Worm (Caenorhabditis elegans) whole organism, L2 larva: ENCODE measurements around the gene D1014.13.

Source experiments
- aly-2 ChIP-seq: fragments of 150-350 bp; optimal IDR thresholded peaks from 2 replicates; lab custom pipeline; 2014; ENCODE audit warnings: missing biosample characterization, missing genetic modification characterization
- ama-1 ChIP-seq: fragments of 150-350 bp; optimal IDR thresholded peaks from 2 replicates; lab custom pipeline; 2018; ENCODE audit warnings: inconsistent platforms
- blmp-1 ChIP-seq: sonication (generic microtip); optimal IDR thresholded peaks from 2 replicates; lab custom pipeline; 2017; ENCODE audit warnings: missing genetic modification characterization, mild to moderate bottlenecking, missing compliant biosample characterization, antibody characterized with exemption, moderate library complexity; ENCODE audit not compliant: insufficient read depth
- ceh-82 ChIP-seq: fragments of 150-350 bp; optimal IDR thresholded peaks from 2 replicates; lab custom pipeline; 2014; ENCODE audit warnings: missing biosample characterization, missing genetic modification characterization
- elt-1 ChIP-seq: fragments of 150-350 bp; optimal IDR thresholded peaks from 2 replicates; lab custom pipeline; 2014; ENCODE audit warnings: missing biosample characterization, missing genetic modification characterization
- mdl-1 ChIP-seq, 2 experiments: fragments of 150-350 bp in 1 of 2; sonication (generic microtip) in 1 of 2; optimal IDR thresholded peaks; 2 replicates each; lab custom pipeline; 2017; ENCODE audit warnings: missing biosample characterization in 2 of 2, missing genetic modification characterization in 2 of 2
- snpc-4 ChIP-seq: fragments of 150-350 bp; optimal IDR thresholded peaks from 2 replicates; lab custom pipeline; 2014; ENCODE audit warnings: missing biosample characterization, missing genetic modification characterization
- unc-39 ChIP-seq: fragments of 150-350 bp; optimal IDR thresholded peaks from 2 replicates; lab custom pipeline; 2014; ENCODE audit warnings: missing biosample characterization, missing genetic modification characterization
- unc-62 ChIP-seq: fragments of 150-350 bp; optimal IDR thresholded peaks from 2 replicates; lab custom pipeline; 2014; ENCODE audit warnings: missing biosample characterization, missing genetic modification reagents, missing genetic modification characterization
- zag-1 ChIP-seq: fragments of 150-350 bp; optimal IDR thresholded peaks from 2 replicates; lab custom pipeline; 2014; ENCODE audit warnings: missing biosample characterization, missing genetic modification characterization
- ztf-11 ChIP-seq: sonication (generic microtip); optimal IDR thresholded peaks from 2 replicates; lab custom pipeline; 2017; ENCODE audit warnings: missing biosample characterization, missing genetic modification characterization
- ztf-4 ChIP-seq: fragments of 150-350 bp; optimal IDR thresholded peaks from 2 replicates; lab custom pipeline; 2014; ENCODE audit warnings: missing biosample characterization, missing genetic modification characterization

DNA sequence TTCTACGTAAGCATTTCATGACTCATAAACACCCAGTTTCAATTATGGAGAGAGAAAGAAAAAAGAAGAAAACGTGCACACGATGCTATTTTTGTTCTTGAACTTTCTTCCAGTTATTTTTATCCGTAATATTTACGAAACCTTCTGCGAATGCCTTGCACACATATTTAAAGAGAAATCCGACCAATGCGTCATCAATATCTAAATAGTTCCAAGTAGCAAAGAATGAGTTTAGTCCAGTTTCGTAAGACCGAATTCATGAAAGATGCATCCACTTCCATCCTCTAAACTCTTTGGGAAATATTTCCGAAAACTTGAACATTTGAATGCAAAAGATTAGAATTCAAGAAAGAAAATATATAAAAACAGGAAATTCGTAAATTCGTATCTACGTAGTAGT, 23.7 kb downstream of the D1014.13 start:
- no peak for TF ChIP-seq ama-1 (lab: Kevin White, UChicago)
- no peak for TF ChIP-seq ceh-82 (tag; lab: Kevin White, UChicago)
- no peak for TF ChIP-seq unc-62
- TF ChIP-seq aly-2 (tag; lab: Kevin White, UChicago) = no peak
- no peak for TF ChIP-seq zag-1 (tag; lab: Kevin White, UChicago)
- TF ChIP-seq snpc-4 (tag; lab: Kevin White, UChicago) = no peak
- no peak for TF ChIP-seq blmp-1 (tag; lab: Kevin White, UChicago)
- no peak for TF ChIP-seq elt-1
- TF ChIP-seq mdl-1 (tag; optimal IDR thresholded peaks at IDR 0.05; lab: Kevin White, UChicago) = no peak
- TF ChIP-seq ztf-11 = no peak
- no peak for TF ChIP-seq unc-39 (tag; lab: Kevin White, UChicago)
- no peak for TF ChIP-seq ztf-4 (tag; lab: Kevin White, UChicago)
